Fruit fly (Drosophila melanogaster) whole organism: ENCODE measurements around the gene CG42374.

ENCODE experiments used
- CG8478 ChIP-seq: fragments of >200 bp; optimal IDR thresholded peaks from 2 replicates; lab custom pipeline; 2018; ENCODE audit warnings: inconsistent platforms
- EcR ChIP-seq, 2 experiments: fragments of >200 bp; optimal IDR thresholded peaks; 2 replicates each; lab custom pipeline; 2017; ENCODE audit warnings: missing biosample characterization in 2 of 2, missing genetic modification characterization in 2 of 2, missing genetic modification reagents in 2 of 2
- pan ChIP-seq: fragments of >200 bp; optimal IDR thresholded peaks from 2 replicates; lab custom pipeline; 2017
- psq ChIP-seq: fragments of >200 bp; optimal IDR thresholded peaks from 2 replicates; lab custom pipeline; 2017
- usp ChIP-seq: fragments of >200 bp; optimal IDR thresholded peaks from 2 replicates; lab custom pipeline; 2017; ENCODE audit warnings: missing biosample characterization, missing genetic modification characterization, mixed read lengths

dm6 chr3L:19289411-19289810 lies 25.8 kb downstream of the CG42374 start:
- TF ChIP-seq psq: no peak
- no peak for TF ChIP-seq EcR (GFP tag; optimal IDR thresholded peaks at IDR 0.05; lab: Kevin White, UChicago)
- no peak for TF ChIP-seq CG8478 (lab: Kevin White, UChicago)
- TF ChIP-seq usp (GFP tag; lab: Kevin White, UChicago): no peak
- TF ChIP-seq pan (lab: Kevin White, UChicago): no peak
